Worm (Caenorhabditis elegans) whole organism, late embryonic: ENCODE data around the gene C18H7.1.
A peak's percentile ranks its signal among the peaks of the same experiment; 100 is the strongest.

Experiments
- C08G9.2 ChIP-seq: sonication (generic microtip); optimal IDR thresholded peaks from 2 replicates; lab custom pipeline; 2016; ENCODE audit warnings: mild to moderate bottlenecking, missing genetic modification characterization, moderate library complexity, missing compliant biosample characterization
- Y22D7AL.16 ChIP-seq: sonication (generic microtip); optimal IDR thresholded peaks from 2 replicates; lab custom pipeline; 2016; ENCODE audit warnings: missing genetic modification characterization, missing compliant biosample characterization
- ahr-1 ChIP-seq: sonication (generic microtip); optimal IDR thresholded peaks from 2 replicates; lab custom pipeline; 2016; ENCODE audit warnings: missing genetic modification characterization, missing compliant biosample characterization
- ama-1 ChIP-seq: fragments of 150-350 bp; optimal IDR thresholded peaks from 2 replicates; lab custom pipeline; 2014
- ceh-14 ChIP-seq: sonication (generic microtip); optimal IDR thresholded peaks from 2 replicates; lab custom pipeline; 2016; ENCODE audit warnings: missing genotype, missing genetic modification characterization, missing compliant biosample characterization
- ceh-18 ChIP-seq: sonication (generic microtip); optimal IDR thresholded peaks from 2 replicates; lab custom pipeline; 2016; ENCODE audit warnings: missing genetic modification characterization, missing compliant biosample characterization
- ceh-19 ChIP-seq: fragments of 200-800 bp; sonication (Bioruptor generic); optimal IDR thresholded peaks from 2 replicates; lab custom pipeline; 2018; ENCODE audit warnings: mild to moderate bottlenecking, missing genetic modification characterization, missing compliant biosample characterization
- ceh-2 ChIP-seq: sonication (generic microtip); optimal IDR thresholded peaks from 2 replicates; lab custom pipeline; 2016; ENCODE audit warnings: missing genotype, missing genetic modification characterization, missing compliant biosample characterization
- ceh-30 ChIP-seq: fragments of 150-350 bp; optimal IDR thresholded peaks from 2 replicates; lab custom pipeline; 2014; ENCODE audit warnings: missing biosample characterization, missing genetic modification characterization
- ceh-6 ChIP-seq: fragments of 200-800 bp; sonication (Bioruptor generic); optimal IDR thresholded peaks from 2 replicates; lab custom pipeline; 2018; ENCODE audit warnings: mild to moderate bottlenecking, missing genetic modification characterization, missing compliant biosample characterization
- ceh-9 ChIP-seq: sonication (generic microtip); optimal IDR thresholded peaks from 2 replicates; lab custom pipeline; 2016; ENCODE audit warnings: mild to moderate bottlenecking, missing genetic modification characterization, inconsistent platforms, missing compliant biosample characterization
- che-1 ChIP-seq: sonication (generic microtip); optimal IDR thresholded peaks from 2 replicates; lab custom pipeline; 2016; ENCODE audit warnings: mild to moderate bottlenecking, missing genetic modification characterization, missing compliant biosample characterization
- dmd-4 ChIP-seq: sonication (generic microtip); optimal IDR thresholded peaks from 2 replicates; lab custom pipeline; 2016; ENCODE audit warnings: borderline replicate concordance, missing genetic modification characterization, missing compliant biosample characterization
- dve-1 ChIP-seq: sonication (generic microtip); optimal IDR thresholded peaks from 2 replicates; lab custom pipeline; 2017; ENCODE audit warnings: antibody characterized with exemption, mild to moderate bottlenecking, missing genetic modification characterization, missing compliant biosample characterization
- elt-4 ChIP-seq: sonication (generic microtip); optimal IDR thresholded peaks from 2 replicates; lab custom pipeline; 2016; ENCODE audit warnings: missing genetic modification characterization, missing compliant biosample characterization
- ets-4 ChIP-seq: sonication (generic microtip); optimal IDR thresholded peaks from 2 replicates; lab custom pipeline; 2016; ENCODE audit warnings: missing genetic modification characterization, missing compliant biosample characterization
- eyg-1 ChIP-seq: sonication (generic microtip); optimal IDR thresholded peaks from 2 replicates; lab custom pipeline; 2016; ENCODE audit warnings: missing genotype, missing genetic modification characterization, missing compliant biosample characterization
- gmeb-2 ChIP-seq: sonication (generic microtip); optimal IDR thresholded peaks from 2 replicates; lab custom pipeline; 2016; ENCODE audit warnings: missing genetic modification characterization, inconsistent platforms, missing compliant biosample characterization
- hlh-15 ChIP-seq: sonication (generic microtip); optimal IDR thresholded peaks from 2 replicates; lab custom pipeline; 2016; ENCODE audit warnings: missing genetic modification characterization, missing compliant biosample characterization
- hlh-30 ChIP-seq: sonication (generic microtip); optimal IDR thresholded peaks from 2 replicates; lab custom pipeline; 2017; ENCODE audit warnings: antibody characterized with exemption, missing genetic modification characterization, missing compliant biosample characterization; ENCODE audit not compliant: insufficient read depth
- hlh-8 ChIP-seq: sonication (generic microtip); optimal IDR thresholded peaks from 2 replicates; lab custom pipeline; 2016; ENCODE audit warnings: missing genotype, missing genetic modification characterization, missing compliant biosample characterization
- mec-3 ChIP-seq: sonication (generic microtip); optimal IDR thresholded peaks from 2 replicates; lab custom pipeline; 2016; ENCODE audit warnings: borderline replicate concordance, missing genetic modification characterization, missing compliant biosample characterization
- nhr-11 ChIP-seq: fragments of 150-350 bp; optimal IDR thresholded peaks from 2 replicates; lab custom pipeline; 2014; ENCODE audit warnings: missing biosample characterization, missing genetic modification characterization
- npax-4 ChIP-seq: sonication (generic microtip); optimal IDR thresholded peaks from 2 replicates; lab custom pipeline; 2016; ENCODE audit warnings: missing genetic modification characterization, missing compliant biosample characterization
- odd-2 ChIP-seq: sonication (generic microtip); optimal IDR thresholded peaks from 2 replicates; lab custom pipeline; 2017; ENCODE audit warnings: antibody characterized with exemption, mild to moderate bottlenecking, missing genetic modification characterization, missing compliant biosample characterization
- pag-3 ChIP-seq: sonication (generic microtip); optimal IDR thresholded peaks from 2 replicates; lab custom pipeline; 2016; ENCODE audit warnings: missing compliant biosample characterization, missing genetic modification characterization, borderline replicate concordance
- pha-2 ChIP-seq: sonication (generic microtip); optimal IDR thresholded peaks from 2 replicates; lab custom pipeline; 2017; ENCODE audit warnings: mild to moderate bottlenecking, missing genetic modification characterization, missing compliant biosample characterization
- pha-4 ChIP-seq: fragments of 150-350 bp; optimal IDR thresholded peaks from 2 replicates; lab custom pipeline; 2018; ENCODE audit warnings: missing biosample characterization, missing genetic modification reagents, missing genetic modification characterization
- pqm-1 ChIP-seq: sonication (generic microtip); optimal IDR thresholded peaks from 2 replicates; lab custom pipeline; 2016; ENCODE audit warnings: missing genetic modification characterization, missing compliant biosample characterization
- pros-1 ChIP-seq: fragments of 150-350 bp; optimal IDR thresholded peaks from 2 replicates; lab custom pipeline; 2014; ENCODE audit warnings: missing biosample characterization, missing genetic modification reagents, missing genetic modification characterization
- sdc-2 ChIP-seq: sonication (generic microtip); optimal IDR thresholded peaks from 2 replicates; lab custom pipeline; 2016; ENCODE audit warnings: missing genotype, missing genetic modification characterization, missing compliant biosample characterization
- sox-4 ChIP-seq: sonication (generic microtip); optimal IDR thresholded peaks from 2 replicates; lab custom pipeline; 2017; ENCODE audit warnings: mild to moderate bottlenecking, missing genetic modification characterization, inconsistent platforms, missing compliant biosample characterization
- syd-9 ChIP-seq: sonication (generic microtip); optimal IDR thresholded peaks from 2 replicates; lab custom pipeline; 2016; ENCODE audit warnings: mild to moderate bottlenecking, missing genetic modification characterization, moderate library complexity, missing compliant biosample characterization
- tbx-2 ChIP-seq: sonication (generic microtip); optimal IDR thresholded peaks from 2 replicates; lab custom pipeline; 2016; ENCODE audit warnings: missing genetic modification characterization, missing compliant biosample characterization
- tbx-7 ChIP-seq: sonication (generic microtip); optimal IDR thresholded peaks from 2 replicates; lab custom pipeline; 2016; ENCODE audit warnings: missing genotype, missing genetic modification characterization, missing compliant biosample characterization
- ttx-3 ChIP-seq: sonication (generic microtip); optimal IDR thresholded peaks from 2 replicates; lab custom pipeline; 2016; ENCODE audit warnings: missing genetic modification reagents, missing genetic modification characterization, missing compliant biosample characterization
- unc-42 ChIP-seq: sonication (generic microtip); optimal IDR thresholded peaks from 2 replicates; lab custom pipeline; 2016; ENCODE audit warnings: missing genotype, missing genetic modification characterization, missing compliant biosample characterization
- unc-86 ChIP-seq: sonication (generic microtip); optimal IDR thresholded peaks from 2 replicates; lab custom pipeline; 2016; ENCODE audit warnings: missing genetic modification characterization, missing compliant biosample characterization
- zip-5 ChIP-seq: sonication (generic microtip); optimal IDR thresholded peaks from 2 replicates; lab custom pipeline; 2016; ENCODE audit warnings: missing genetic modification characterization, missing compliant biosample characterization

Gene C18H7.1

ce11 chrIV:596292-596952 is 18.9 kb upstream of the C18H7.1 start, which contains the start of the genes C18H7.7 and C18H7.11:
TSS of gene C18H7.7 (minus strand) at chrIV:596392.
TSS of gene C18H7.11 (plus strand) at chrIV:596902.
- TF ChIP-seq hlh-30 (tag; lab: Kevin White, UChicago) (peak; percentile 9), eyg-1 (tag; lab: Kevin White, UChicago) (no peak)

- TF ChIP-seq odd-2 (tag; lab: Kevin White, UChicago) (no peak), ceh-18 (tag; lab: Kevin White, UChicago) (no peak), mec-3 (tag; lab: Kevin White, UChicago) (no peak), syd-9 (tag; lab: Kevin White, UChicago) (no peak), unc-42 (tag; lab: Kevin White, UChicago) (no peak), npax-4 (tag; lab: Kevin White, UChicago) (no peak), pag-3 (tag; lab: Kevin White, UChicago) (no peak), elt-4 (tag; lab: Kevin White, UChicago) (no peak), pha-4 (tag; lab: Kevin White, UChicago) (no peak), C08G9.2 (tag; lab: Kevin White, UChicago) (no peak), nhr-11 (tag; lab: Kevin White, UChicago) (no peak), ceh-2 (tag; lab: Kevin White, UChicago) (no peak), gmeb-2 (tag; lab: Kevin White, UChicago) (no peak), ets-4 (tag; lab: Kevin White, UChicago) (no peak), eyg-1 (tag; lab: Kevin White, UChicago) (no peak), hlh-15 (tag; lab: Kevin White, UChicago) (no peak)
- TF ChIP-seq, all 69 proteins: peak for 0
These were observed 13.7 kb upstream of the C18H7.1 start, which contains the start of gene srt-59 for ce11 chrIV:601595-601994. TSS of gene srt-59 (minus strand) at chrIV:601695.

- TF ChIP-seq ama-1 (no peak), pag-3 (tag; lab: Kevin White, UChicago) (no peak), unc-86 (tag; lab: Kevin White, UChicago) (no peak), ttx-3 (tag; lab: Kevin White, UChicago) (no peak), ceh-9 (tag; lab: Kevin White, UChicago) (no peak), ceh-14 (tag; lab: Kevin White, UChicago) (no peak), tbx-2 (tag; lab: Kevin White, UChicago) (no peak), sox-4 (tag; lab: Kevin White, UChicago) (no peak), pqm-1 (tag; lab: Kevin White, UChicago) (no peak), tbx-7 (tag; lab: Kevin White, UChicago) (no peak), hlh-8 (no peak), hlh-15 (tag; lab: Kevin White, UChicago) (no peak), Y22D7AL.16 (tag; lab: Kevin White, UChicago) (no peak), syd-9 (tag; lab: Kevin White, UChicago) (no peak), npax-4 (tag; lab: Kevin White, UChicago) (no peak)
These were observed 11.8 kb upstream of the C18H7.1 start, which contains the start of gene prmt-4 for ce11 chrIV:603543-603942. TSS of gene prmt-4 (minus strand) at chrIV:603643.

- TF ChIP-seq tbx-2 (tag; lab: Kevin White, UChicago) (no peak), zip-5 (tag; lab: Kevin White, UChicago) (no peak), dmd-4 (no peak), ahr-1 (tag; lab: Kevin White, UChicago) (no peak), che-1 (tag; lab: Kevin White, UChicago) (no peak), ceh-30 (tag; lab: Kevin White, UChicago) (no peak)
These were observed 11.2 kb upstream of the C18H7.1 start, which contains the start of gene col-102 for ce11 chrIV:604144-604543. TSS of gene col-102 (plus strand) at chrIV:604444.

- TF ChIP-seq ceh-19 (no peak), pag-3 (tag; lab: Kevin White, UChicago) (no peak), unc-42 (tag; lab: Kevin White, UChicago) (no peak), ahr-1 (tag; lab: Kevin White, UChicago) (no peak), ttx-3 (tag; lab: Kevin White, UChicago) (no peak), ceh-6 (no peak), gmeb-2 (tag; lab: Kevin White, UChicago) (no peak), hlh-8 (no peak), ama-1 (no peak), tbx-2 (tag; lab: Kevin White, UChicago) (no peak), pros-1 (tag; lab: Kevin White, UChicago) (no peak), nhr-11 (tag; lab: Kevin White, UChicago) (no peak), dve-1 (no peak), pha-2 (tag; lab: Kevin White, UChicago) (no peak), sdc-2 (tag; lab: Kevin White, UChicago) (no peak)
These were observed 10.5 kb upstream of the C18H7.1 start for ce11 chrIV:604817-605216.
